Fruit fly (Drosophila melanogaster) whole organism, embryonic: ENCODE results near the gene slmo.

ENCODE experiments used
- Aef1 ChIP-seq: fragments of 200-800 bp; sonication (Bioruptor generic); IDR thresholded peaks from 3 replicates; pipeline ENCODE4 v1.3.6; 2022; ENCODE audit warnings: missing biosample characterization, missing genetic modification characterization
- CG10274 ChIP-seq: fragments of 200-800 bp; sonication (Bioruptor generic); optimal IDR thresholded peaks from 3 replicates; lab custom pipeline; 2017; ENCODE audit warnings: missing biosample characterization, mild to moderate bottlenecking, missing genetic modification characterization
- CG10431 ChIP-seq: fragments of 200-800 bp; sonication (Bioruptor generic); optimal IDR thresholded peaks from 3 replicates; lab custom pipeline; 2018; ENCODE audit warnings: missing biosample characterization, mild to moderate bottlenecking, missing genetic modification characterization
- CG10543 ChIP-seq: fragments of 200-800 bp; sonication (Bioruptor generic); optimal IDR thresholded peaks from 3 replicates; lab custom pipeline; 2017; ENCODE audit warnings: missing biosample characterization, mild to moderate bottlenecking, missing genetic modification characterization, moderate library complexity
- CG10979 ChIP-seq: fragments of 200-800 bp; sonication (Bioruptor generic); optimal IDR thresholded peaks from 2 replicates; lab custom pipeline; 2018; ENCODE audit warnings: missing biosample characterization, mild to moderate bottlenecking, missing genetic modification characterization, moderate library complexity
- CG12071 ChIP-seq: fragments of 200-800 bp; sonication (Bioruptor generic); optimal IDR thresholded peaks from 3 replicates; lab custom pipeline; 2018; ENCODE audit warnings: missing biosample characterization, mild to moderate bottlenecking, missing genetic modification characterization
- CG12155 ChIP-seq: fragments of 200-800 bp; sonication (Bioruptor generic); optimal IDR thresholded peaks from 3 replicates; lab custom pipeline; 2016; ENCODE audit warnings: missing biosample characterization, missing genetic modification characterization
- CG12236 ChIP-seq: fragments of 200-800 bp; sonication (Bioruptor generic); optimal IDR thresholded peaks from 2 replicates; lab custom pipeline; 2016; ENCODE audit warnings: missing biosample characterization, missing genetic modification characterization
- CG1233 ChIP-seq: fragments of 200-800 bp; sonication (Bioruptor generic); optimal IDR thresholded peaks from 4 replicates; lab custom pipeline; 2018; ENCODE audit warnings: missing biosample characterization, mild to moderate bottlenecking, missing genetic modification characterization
- CG16779 ChIP-seq: fragments of 200-800 bp; sonication (Bioruptor generic); IDR thresholded peaks from 2 replicates; pipeline ENCODE4 v1.3.6; 2022; ENCODE audit warnings: missing biosample characterization, missing genetic modification characterization
- CG2712 ChIP-seq: fragments of 200-800 bp; optimal IDR thresholded peaks from 3 replicates; lab custom pipeline; 2019; ENCODE audit warnings: missing biosample characterization, mild to moderate bottlenecking, missing genetic modification characterization, moderate library complexity
- CG30403 ChIP-seq: fragments of 200-800 bp; sonication (Bioruptor generic); optimal IDR thresholded peaks from 3 replicates; lab custom pipeline; 2016; ENCODE audit warnings: missing biosample characterization, missing genetic modification characterization
- CG31224 ChIP-seq: fragments of 200-800 bp; sonication (Bioruptor generic); IDR thresholded peaks from 2 replicates; pipeline ENCODE4 v1.3.6; 2022; ENCODE audit warnings: missing biosample characterization, missing genetic modification characterization
- CG34376 ChIP-seq: fragments of 200-800 bp; sonication (Bioruptor generic); optimal IDR thresholded peaks from 2 replicates; lab custom pipeline; 2018; ENCODE audit warnings: missing biosample characterization, mild to moderate bottlenecking, missing genetic modification characterization
- CG5180 ChIP-seq: fragments of 200-800 bp; sonication (Bioruptor generic); optimal IDR thresholded peaks from 3 replicates; lab custom pipeline; 2017; ENCODE audit warnings: missing biosample characterization, missing genetic modification characterization, mild to moderate bottlenecking, moderate library complexity, missing genetic modification reagents
- CG7271 ChIP-seq: fragments of 200-800 bp; sonication (Bioruptor generic); optimal IDR thresholded peaks from 2 replicates; lab custom pipeline; 2018; ENCODE audit warnings: missing biosample characterization, mild to moderate bottlenecking, missing genetic modification characterization, moderate library complexity
- CG9797 ChIP-seq: fragments of 200-800 bp; sonication (Bioruptor generic); optimal IDR thresholded peaks from 3 replicates; lab custom pipeline; 2018; ENCODE audit warnings: missing biosample characterization, mild to moderate bottlenecking, missing genetic modification characterization
- Camta ChIP-seq: fragments of 200-800 bp; sonication (Bioruptor generic); optimal IDR thresholded peaks from 2 replicates; lab custom pipeline; 2016; ENCODE audit warnings: missing biosample characterization, missing genetic modification characterization
- CkIIα-i1 ChIP-seq: fragments of 200-800 bp; sonication (Bioruptor generic); IDR thresholded peaks from 2 replicates; pipeline ENCODE4 v1.3.6; 2022; ENCODE audit warnings: missing biosample characterization, missing genetic modification characterization
- Dip2 ChIP-seq: fragments of 200-800 bp; sonication (Bioruptor generic); IDR thresholded peaks from 2 replicates; pipeline ENCODE4 v1.3.6; 2022; ENCODE audit warnings: missing biosample characterization, missing genetic modification characterization
- ERR ChIP-seq: fragments of 200-800 bp; sonication (Bioruptor generic); optimal IDR thresholded peaks from 2 replicates; lab custom pipeline; 2016; ENCODE audit warnings: missing biosample characterization, missing genetic modification characterization
- Eip74EF ChIP-seq, 2 experiments: fragments of 200-800 bp in 1 of 2; fragments of >200 bp in 1 of 2; sonication (Bioruptor generic) in 1 of 2; optimal IDR thresholded peaks; 2 replicates each; lab custom pipeline; 2017 to 2019; ENCODE audit warnings: missing biosample characterization in 2 of 2, missing genetic modification characterization in 2 of 2, mild to moderate bottlenecking in 1 of 2, moderate library complexity in 1 of 2
- Fer1 ChIP-seq: fragments of 200-800 bp; sonication (Bioruptor generic); optimal IDR thresholded peaks from 2 replicates; lab custom pipeline; 2017; ENCODE audit warnings: missing biosample characterization, mild to moderate bottlenecking, missing genetic modification characterization
- Fer3 ChIP-seq: fragments of 200-800 bp; sonication (Bioruptor generic); optimal IDR thresholded peaks from 2 replicates; lab custom pipeline; 2018; ENCODE audit warnings: missing biosample characterization, mild to moderate bottlenecking, missing genetic modification characterization, moderate library complexity
- GATAe ChIP-seq: fragments of 200-800 bp; sonication (Bioruptor generic); conservative IDR thresholded peaks from 2 replicates; pipeline ENCODE4 v1.3.6; 2022; ENCODE audit warnings: missing biosample characterization, missing genetic modification characterization
- HHEX ChIP-seq: fragments of 200-800 bp; sonication (Bioruptor generic); optimal IDR thresholded peaks from 3 replicates; lab custom pipeline; 2017; ENCODE audit warnings: missing biosample characterization, mild to moderate bottlenecking, missing genetic modification characterization, missing genetic modification reagents
- Jarid2 ChIP-seq: fragments of 200-800 bp; sonication (Bioruptor generic); optimal IDR thresholded peaks from 3 replicates; lab custom pipeline; 2017; ENCODE audit warnings: mild to moderate bottlenecking, missing biosample characterization, missing genetic modification reagents, missing genetic modification characterization
- NK7.1 ChIP-seq: fragments of 200-800 bp; sonication (Bioruptor generic); optimal IDR thresholded peaks from 3 replicates; lab custom pipeline; 2016; ENCODE audit warnings: missing biosample characterization, missing genetic modification characterization
- Neu2 ChIP-seq: fragments of 200-800 bp; sonication (Bioruptor generic); optimal IDR thresholded peaks from 3 replicates; lab custom pipeline; 2016; ENCODE audit warnings: missing biosample characterization, missing genetic modification characterization, borderline replicate concordance
- Nf-YB ChIP-seq: fragments of 200-800 bp; sonication (Bioruptor generic); optimal IDR thresholded peaks from 3 replicates; lab custom pipeline; 2019; ENCODE audit warnings: missing biosample characterization, mild to moderate bottlenecking, missing genetic modification characterization, moderate library complexity
- Ptx1 ChIP-seq: fragments of 200-800 bp; sonication (Bioruptor generic); IDR thresholded peaks from 2 replicates; pipeline ENCODE4 v1.3.6; 2022; ENCODE audit warnings: missing biosample characterization, missing genetic modification characterization
- Sin3A ChIP-seq: fragments of >200 bp; optimal IDR thresholded peaks from 2 replicates; lab custom pipeline; 2018
- Sry-δ ChIP-seq: fragments of 200-800 bp; sonication (Bioruptor generic); optimal IDR thresholded peaks from 2 replicates; lab custom pipeline; 2016; ENCODE audit warnings: missing biosample characterization, missing genetic modification characterization
- Stat92E ChIP-seq, 3 experiments: fragments of >200 bp in 2 of 3; fragments of 200-800 bp in 1 of 3; sonication (Bioruptor generic) in 1 of 3; optimal IDR thresholded peaks; 2 replicates each; lab custom pipeline; 2017 to 2019; ENCODE audit warnings: missing biosample characterization in 3 of 3, missing genetic modification characterization in 3 of 3, mild to moderate bottlenecking in 1 of 3, moderate library complexity in 1 of 3
- abd-A ChIP-seq: fragments of 200-800 bp; sonication (Bioruptor generic); optimal IDR thresholded peaks from 3 replicates; lab custom pipeline; 2019; ENCODE audit warnings: missing biosample characterization, mild to moderate bottlenecking, missing genetic modification characterization, moderate library complexity
- chn ChIP-seq: fragments of 200-800 bp; sonication (Bioruptor generic); optimal IDR thresholded peaks from 2 replicates; lab custom pipeline; 2016; ENCODE audit warnings: missing biosample characterization, missing genetic modification characterization
- ftz-f1 ChIP-seq: fragments of 200-800 bp; sonication (Bioruptor generic); optimal IDR thresholded peaks from 2 replicates; lab custom pipeline; 2016; ENCODE audit warnings: missing biosample characterization, missing genetic modification characterization
- kah ChIP-seq: fragments of 200-800 bp; sonication (Bioruptor generic); optimal IDR thresholded peaks from 2 replicates; lab custom pipeline; 2018; ENCODE audit warnings: missing biosample characterization, mild to moderate bottlenecking, missing genetic modification characterization
- knrl ChIP-seq: fragments of 200-800 bp; sonication (Bioruptor generic); IDR thresholded peaks from 3 replicates; pipeline ENCODE4 v1.3.6; 2022; ENCODE audit warnings: missing biosample characterization, missing genetic modification characterization; ENCODE audit not compliant: partially characterized antibody
- mirr ChIP-seq: fragments of 200-800 bp; sonication (Bioruptor generic); optimal IDR thresholded peaks from 3 replicates; lab custom pipeline; 2018; ENCODE audit warnings: missing biosample characterization, mild to moderate bottlenecking, missing genetic modification characterization
- rib ChIP-seq: fragments of 200-800 bp; sonication (Bioruptor generic); IDR thresholded peaks from 2 replicates; pipeline ENCODE4 v1.3.6; 2022; ENCODE audit warnings: missing biosample characterization, missing genetic modification characterization
- sens-2 ChIP-seq: fragments of 200-800 bp; sonication (Bioruptor generic); IDR thresholded peaks from 2 replicates; pipeline ENCODE4 v1.3.6; 2022; ENCODE audit warnings: missing biosample characterization, missing genetic modification characterization
- sqz ChIP-seq: fragments of 200-800 bp; sonication (Bioruptor generic); optimal IDR thresholded peaks from 3 replicates; lab custom pipeline; 2018; ENCODE audit warnings: missing biosample characterization, mild to moderate bottlenecking, missing genetic modification characterization
- tap ChIP-seq: fragments of 200-800 bp; optimal IDR thresholded peaks from 3 replicates; lab custom pipeline; 2019; ENCODE audit warnings: missing biosample characterization, mild to moderate bottlenecking, missing genetic modification characterization, moderate library complexity
- toy ChIP-seq: fragments of 200-800 bp; sonication (Bioruptor generic); IDR thresholded peaks from 2 replicates; pipeline ENCODE4 v1.3.6; 2022; ENCODE audit warnings: missing biosample characterization, missing genetic modification characterization
- tup ChIP-seq: fragments of 200-800 bp; sonication (Bioruptor generic); optimal IDR thresholded peaks from 2 replicates; lab custom pipeline; 2016; ENCODE audit warnings: missing biosample characterization, mild to moderate bottlenecking, missing genetic modification characterization, moderate library complexity
- unc-4 ChIP-seq: fragments of 200-800 bp; sonication (Bioruptor generic); IDR thresholded peaks from 2 replicates; pipeline ENCODE4 v1.3.6; 2022; ENCODE audit warnings: missing biosample characterization, missing genetic modification characterization; ENCODE audit not compliant: partially characterized antibody
- vnd ChIP-seq: fragments of 200-800 bp; sonication (Bioruptor generic); IDR thresholded peaks from 3 replicates; pipeline ENCODE4 v1.3.6; 2022; ENCODE audit warnings: missing biosample characterization, missing genetic modification characterization; ENCODE audit not compliant: partially characterized antibody
- zf30C ChIP-seq: fragments of 200-800 bp; sonication (Bioruptor generic); optimal IDR thresholded peaks from 3 replicates; lab custom pipeline; 2018; ENCODE audit warnings: missing biosample characterization, mild to moderate bottlenecking, missing genetic modification characterization

slmo gene

dm6 chr2L:6082936-6083627 is 34.6 kb upstream of the slmo start (continued):
- peak; percentile 18 for TF ChIP-seq Nf-YB (GFP tag; lab: Kevin White, UChicago)
- no peak for TF ChIP-seq Neu2 (GFP tag; lab: Kevin White, UChicago)
- TF ChIP-seq CG12071 (GFP tag; lab: Kevin White, UChicago) = peak; percentile 55
- TF ChIP-seq sqz (GFP tag; lab: Kevin White, UChicago) = no peak
- no peak for TF ChIP-seq rib (GFP tag; lab: Robert Waterston, UW)
- no peak for TF ChIP-seq CG2712
- no peak for TF ChIP-seq chn (GFP tag; lab: Kevin White, UChicago)
- no peak for TF ChIP-seq zf30C (GFP tag; lab: Kevin White, UChicago)
- TF ChIP-seq CG1233 = peak; percentile 2
- peak; percentile 27 for TF ChIP-seq CG12155 (GFP tag; lab: Kevin White, UChicago)
- TF ChIP-seq mirr (GFP tag; lab: Kevin White, UChicago) = peak; percentile 98
- TF ChIP-seq HHEX (GFP tag; lab: Kevin White, UChicago) = peak; percentile 45
- TF ChIP-seq Sry-δ (GFP tag; lab: Kevin White, UChicago) = no peak
- TF ChIP-seq Aef1 (GFP tag; lab: Robert Waterston, UW) = peak; percentile 17; the same call in 1 of the 3 replicates
- TF ChIP-seq Eip74EF (GFP tag; optimal IDR thresholded peaks at IDR 0.05; lab: Kevin White, UChicago) = peak in 1 of 2 experiments; percentile 88
- peak; percentile 45 for TF ChIP-seq Fer3 (tag; lab: Kevin White, UChicago)
- peak; percentile 57 for TF ChIP-seq Fer1 (GFP tag; lab: Kevin White, UChicago)
- no peak for TF ChIP-seq CG10979 (tag; lab: Kevin White, UChicago)
- TF ChIP-seq Jarid2 = no peak
- TF ChIP-seq vnd = 0 out of 3 replicates have a peak, but pooled peaks have one; percentile 21
- no peak for TF ChIP-seq sens-2 (GFP tag; lab: Robert Waterston, UW)
- no peak for TF ChIP-seq CkIIα-i1
- TF ChIP-seq CG9797 = no peak
- TF ChIP-seq Sin3A = no peak
- TF ChIP-seq CG30403 (GFP tag; lab: Kevin White, UChicago) = no peak
- no peak for TF ChIP-seq CG12236
- no peak for TF ChIP-seq kah (GFP tag; lab: Kevin White, UChicago)
- TF ChIP-seq CG31224 = no peak
- TF ChIP-seq ERR = no peak
- TF ChIP-seq tap (tag; lab: Kevin White, UChicago) = no peak
- TF ChIP-seq CG34376 (GFP tag; lab: Kevin White, UChicago) = peak; percentile 95
- TF ChIP-seq Camta (GFP tag; lab: Kevin White, UChicago) = no peak
- no peak for TF ChIP-seq Stat92E (GFP tag; optimal IDR thresholded peaks at IDR 0.05; lab: Kevin White, UChicago)
- peak; percentile 66 for TF ChIP-seq abd-A (tag; lab: Kevin White, UChicago)
- TF ChIP-seq unc-4 (GFP tag; lab: Robert Waterston, UW) = no peak
- TF ChIP-seq CG10431 (GFP tag; lab: Kevin White, UChicago) = no peak
- TF ChIP-seq CG7271 (tag; lab: Kevin White, UChicago) = no peak
- TF ChIP-seq toy (GFP tag; lab: Robert Waterston, UW) = no peak
- TF ChIP-seq ftz-f1 = peak; percentile 96
- no peak for TF ChIP-seq CG10274 (GFP tag; lab: Kevin White, UChicago)
- no peak for TF ChIP-seq NK7.1 (GFP tag; lab: Kevin White, UChicago)
- TF ChIP-seq tup (GFP tag; lab: Kevin White, UChicago) = no peak
- TF ChIP-seq CG16779 (GFP tag; lab: Robert Waterston, UW) = no peak
- peak; percentile 95 for TF ChIP-seq CG10543 (GFP tag; lab: Kevin White, UChicago)
- TF ChIP-seq CG5180 (GFP tag; lab: Kevin White, UChicago) = no peak
- TF ChIP-seq Ptx1 (GFP tag; lab: Robert Waterston, UW) = no peak
- no peak; the same call in 1 of the 2 replicates for TF ChIP-seq GATAe (GFP tag; lab: Robert Waterston, UW)
- no peak for TF ChIP-seq Dip2 (GFP tag; lab: Robert Waterston, UW)
- no peak for TF ChIP-seq knrl (GFP tag; lab: Robert Waterston, UW)
